Worm (Caenorhabditis elegans) whole organism, L4 larva: ENCODE data around the gene ZK863.1.
"Not testable (repeated sequence)": the region's sequence is repeated elsewhere in the genome, so short reads cannot be mapped to it uniquely, and the experiment has no call there.

Source experiments
- F10B5.3 ChIP-seq: sonication (generic microtip); optimal IDR thresholded peaks from 2 replicates; lab custom pipeline; 2016; ENCODE audit warnings: mild to moderate bottlenecking, missing genetic modification characterization, missing compliant biosample characterization
- F37D6.2 ChIP-seq: sonication (generic microtip); optimal IDR thresholded peaks from 2 replicates; lab custom pipeline; 2016; ENCODE audit warnings: mild to moderate bottlenecking, missing genetic modification characterization, missing compliant biosample characterization
- R02D3.7 ChIP-seq: fragments of 150-350 bp; sonication (generic microtip); optimal IDR thresholded peaks from 3 replicates; lab custom pipeline; 2014; ENCODE audit warnings: missing biosample characterization, missing genetic modification characterization
- Y75B8A.6 ChIP-seq: fragments of 200-800 bp; sonication (Bioruptor generic); IDR thresholded peaks from 2 replicates; pipeline ENCODE4 v1.3.6; 2022; ENCODE audit warnings: missing genetic modification reagents, missing genetic modification characterization, missing compliant biosample characterization
- ZK546.5 ChIP-seq, 2 experiments: sonication (generic microtip); optimal IDR thresholded peaks; 2 replicates each; lab custom pipeline; 2017; ENCODE audit warnings: missing biosample characterization in 2 of 2, missing genetic modification characterization in 2 of 2
- aha-1 ChIP-seq: fragments of 150-350 bp; peaks from one replicate; lab custom pipeline; 2014; ENCODE audit warnings: missing biosample characterization, missing genetic modification characterization
- ceh-20 ChIP-seq: fragments of 200-800 bp; sonication (Bioruptor generic); IDR thresholded peaks from 2 replicates; pipeline ENCODE4 v1.3.6; 2022; ENCODE audit warnings: missing genetic modification reagents, missing genetic modification characterization, missing compliant biosample characterization
- ceh-44 ChIP-seq: fragments of 200-800 bp; sonication (Bioruptor generic); IDR thresholded peaks from 2 replicates; pipeline ENCODE4 v1.3.6; 2022; ENCODE audit warnings: missing genetic modification reagents, missing genetic modification characterization, missing compliant biosample characterization
- ces-1 ChIP-seq: fragments of 150-350 bp; sonication (generic microtip); optimal IDR thresholded peaks from 4 replicates; lab custom pipeline; 2014; ENCODE audit warnings: missing biosample characterization, missing genetic modification reagents, missing genetic modification characterization
- daf-19 ChIP-seq: fragments of 200-800 bp; sonication (Bioruptor generic); conservative IDR thresholded peaks from 2 replicates; pipeline ENCODE4 v1.3.6; 2022; ENCODE audit warnings: missing genetic modification characterization, missing compliant biosample characterization
- dmd-6 ChIP-seq: fragments of 200-800 bp; sonication (Bioruptor generic); IDR thresholded peaks from 2 replicates; pipeline ENCODE4 v1.3.6; 2022; ENCODE audit warnings: missing genetic modification reagents, missing genetic modification characterization, missing compliant biosample characterization
- egl-43 ChIP-seq: fragments of 200-800 bp; sonication (Bioruptor generic); IDR thresholded peaks from 2 replicates; pipeline ENCODE4 v1.3.6; 2022; ENCODE audit warnings: missing genetic modification reagents, missing genetic modification characterization, missing compliant biosample characterization
- fos-1 ChIP-seq: fragments of 150-350 bp; optimal IDR thresholded peaks from 2 replicates; lab custom pipeline; 2014; ENCODE audit warnings: missing biosample characterization, missing genetic modification characterization
- hlh-30 ChIP-seq: sonication (generic microtip); optimal IDR thresholded peaks from 2 replicates; lab custom pipeline; 2017; ENCODE audit warnings: antibody characterized with exemption, mild to moderate bottlenecking, missing genetic modification characterization, missing compliant biosample characterization; ENCODE audit not compliant: insufficient read depth
- hmg-1.1 ChIP-seq: fragments of 200-800 bp; sonication (Bioruptor generic); IDR thresholded peaks from 2 replicates; pipeline ENCODE4 v1.3.6; 2022; ENCODE audit warnings: missing genetic modification reagents, missing genetic modification characterization, missing compliant biosample characterization
- lim-7 ChIP-seq: fragments of 200-800 bp; sonication (Bioruptor generic); IDR thresholded peaks from 2 replicates; pipeline ENCODE4 v1.3.6; 2022; ENCODE audit warnings: missing genetic modification characterization, missing compliant biosample characterization
- lir-3 ChIP-seq: sonication (generic microtip); optimal IDR thresholded peaks from 2 replicates; lab custom pipeline; 2016; ENCODE audit warnings: mild to moderate bottlenecking, missing genetic modification characterization, missing compliant biosample characterization
- nhr-237 ChIP-seq: sonication (generic microtip); optimal IDR thresholded peaks from 2 replicates; lab custom pipeline; 2017; ENCODE audit warnings: missing biosample characterization, missing genetic modification characterization
- nhr-76 ChIP-seq: fragments of 150-350 bp; optimal IDR thresholded peaks from 2 replicates; lab custom pipeline; 2014; ENCODE audit warnings: missing biosample characterization, missing genetic modification characterization
- skn-1 ChIP-seq: fragments of 150-350 bp; optimal IDR thresholded peaks from 2 replicates; lab custom pipeline; 2014; ENCODE audit warnings: missing biosample characterization, missing genetic modification characterization
- spr-3 ChIP-seq: fragments of 200-800 bp; sonication (Bioruptor generic); optimal IDR thresholded peaks from 2 replicates; lab custom pipeline; 2018; ENCODE audit warnings: mild to moderate bottlenecking, missing genetic modification characterization, missing compliant biosample characterization
- unc-62 ChIP-seq, 3 experiments: fragments of 150-350 bp in 1 of 3; sonication (generic microtip); optimal IDR thresholded peaks in 2 of 3; peaks in 1 of 3; 1 replicate in 1 of 3; 2 replicates in 2 of 3; lab custom pipeline; 2014 to 2017; ENCODE audit warnings: missing biosample characterization in 3 of 3, missing genetic modification characterization in 3 of 3, missing genetic modification reagents in 3 of 3, missing genotype in 1 of 3
- vab-7 ChIP-seq: fragments of 200-800 bp; sonication (Bioruptor generic); IDR thresholded peaks from 2 replicates; pipeline ENCODE4 v1.3.6; 2022; ENCODE audit warnings: missing genetic modification reagents, missing genetic modification characterization, missing compliant biosample characterization
- ztf-11 ChIP-seq: fragments of 150-350 bp; optimal IDR thresholded peaks from 2 replicates; lab custom pipeline; 2014; ENCODE audit warnings: missing biosample characterization, missing genetic modification characterization

The ZK863.1 gene

DNA sequence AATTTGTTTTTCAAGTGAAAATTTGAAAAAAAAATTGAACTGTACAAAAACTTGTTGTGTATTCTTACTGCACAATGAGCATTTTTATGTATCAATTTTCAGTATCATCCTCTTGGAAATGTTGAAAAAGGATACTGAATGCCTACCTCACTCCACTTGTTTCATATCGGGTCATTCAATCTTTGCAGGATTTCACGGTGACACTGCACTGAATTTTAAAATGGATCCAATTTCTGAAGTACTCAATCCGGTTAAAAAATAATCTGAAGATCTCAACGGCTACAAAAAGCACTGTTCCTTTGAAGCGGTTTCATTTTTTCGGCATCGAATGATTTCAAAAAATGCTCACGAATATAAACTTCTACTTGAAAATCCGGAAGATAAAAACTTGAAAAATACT lies 32.1 kb downstream of the ZK863.1 start:
- no peak for TF ChIP-seq ztf-11 (tag; lab: Kevin White, UChicago)
- peak; percentile 93 for TF ChIP-seq aha-1 (tag; lab: Kevin White, UChicago)

DNA sequence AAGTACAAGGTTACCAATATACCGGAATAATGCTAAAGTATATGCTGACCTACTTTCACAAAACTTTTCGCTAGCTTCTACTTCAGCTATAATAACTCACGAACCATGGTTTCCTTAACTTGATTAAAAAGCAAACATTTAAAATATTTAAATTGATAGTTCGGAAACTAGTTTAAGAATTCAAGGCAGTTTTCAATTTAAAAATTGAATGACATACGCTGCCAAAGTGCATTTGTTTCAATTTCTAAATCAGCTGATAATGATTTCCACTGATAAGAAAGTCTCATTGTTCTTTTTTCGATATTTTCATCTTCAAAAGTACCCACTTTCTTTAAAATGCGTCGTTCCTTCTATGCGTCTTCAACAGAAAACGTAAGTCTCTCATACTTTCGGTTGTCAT lies 38.9 kb downstream of the ZK863.1 start, which contains the start of gene enpp-1:
Gene enpp-1 (plus strand): TSS at position 301 of the 400 bp plus-strand sequence.
- TF ChIP-seq unc-62 (GFP tag; optimal IDR thresholded peaks at IDR 0.05 in 1 of 2; lab: Kevin White, UChicago): peak in 1 of 2 experiments; percentile 23
- TF ChIP-seq unc-62 (tag; optimal IDR thresholded peaks at IDR 0.05; lab: Kevin White, UChicago): not testable (repeated sequence)

DNA sequence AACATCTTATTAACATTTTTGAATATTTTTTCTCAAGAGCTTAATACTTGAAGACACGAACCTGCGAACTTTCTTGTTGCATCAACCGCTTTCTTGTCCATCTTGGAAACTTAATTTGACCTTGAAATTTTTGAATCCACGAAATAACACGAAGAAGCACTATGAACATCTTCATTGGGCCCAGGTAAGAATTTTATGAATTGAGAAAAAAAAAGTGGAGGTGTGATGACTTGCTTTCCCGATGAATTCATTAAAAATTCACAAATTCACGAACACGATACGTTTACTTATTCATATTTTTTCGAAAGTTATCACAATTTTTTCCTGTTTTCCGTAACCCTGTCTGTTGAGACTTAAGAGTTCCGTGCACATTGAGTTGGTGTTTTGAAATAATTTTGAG lies 39.3 kb downstream of the ZK863.1 start, which contains the start of gene C27A7.6:
Gene C27A7.6 (minus strand): TSS at position 101 of the 400 bp plus-strand sequence.
- not testable (repeated sequence) for TF ChIP-seq R02D3.7 (tag; lab: Kevin White, UChicago); Y75B8A.6; hmg-1.1 (GFP tag; lab: Robert Waterston, UW)

DNA sequence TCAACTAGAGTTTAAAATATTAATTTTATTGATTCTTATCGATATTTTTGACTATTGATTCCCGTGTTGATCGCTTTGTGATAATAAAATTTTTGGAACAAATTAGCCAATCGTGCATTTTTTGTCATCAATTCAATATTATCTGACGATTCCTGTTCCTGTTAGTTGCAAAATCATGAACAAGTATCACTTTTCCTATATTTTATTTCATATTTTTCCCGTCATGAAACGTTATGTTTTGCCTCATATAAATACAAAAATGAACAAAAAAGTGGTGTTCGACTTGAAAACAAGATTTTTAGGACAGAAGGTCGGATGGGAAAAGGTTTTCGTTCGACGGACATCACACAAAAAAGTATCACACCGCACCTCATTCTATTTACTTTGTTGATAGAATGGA lies 48.7 kb downstream of the ZK863.1 start, which contains the start of gene C13C4.6:
Gene C13C4.6 (plus strand): TSS at position 301 of the 400 bp plus-strand sequence.
- TF ChIP-seq F10B5.3 (tag; lab: Kevin White, UChicago) (no peak), nhr-76 (tag; lab: Kevin White, UChicago) (no peak)

DNA sequence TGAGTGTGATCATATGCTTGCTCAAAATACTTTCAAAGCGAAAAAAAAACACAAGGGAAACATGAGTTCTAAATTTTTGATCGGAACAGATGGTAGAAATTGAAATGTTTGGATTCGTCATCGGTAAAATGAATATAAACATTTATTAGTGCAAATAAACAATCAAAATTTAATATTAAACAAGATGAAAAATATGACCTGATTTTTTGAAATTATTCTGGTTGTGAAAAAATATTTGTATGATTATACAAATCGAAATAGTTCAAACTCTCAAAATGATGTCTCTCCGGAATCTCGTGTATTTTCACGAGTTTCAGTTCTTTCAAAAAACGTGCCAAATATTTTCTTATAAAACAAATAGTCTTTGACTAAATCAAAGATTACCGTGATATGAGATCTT lies 49.6 kb downstream of the ZK863.1 start, which contains the start of gene C13C4.7:
Gene C13C4.7 (minus strand): TSS at position 101 of the 400 bp plus-strand sequence.
- TF ChIP-seq Y75B8A.6 (no peak), hlh-30 (no peak), ceh-20 (GFP tag; lab: Robert Waterston, UW) (no peak), dmd-6 (GFP tag; lab: Robert Waterston, UW) (no peak), daf-19 (GFP tag; lab: Robert Waterston, UW) (no peak), vab-7 (GFP tag; lab: Robert Waterston, UW) (no peak), F37D6.2 (no peak), ces-1 (no peak), egl-43 (no peak), fos-1 (no peak), skn-1 (tag; lab: Kevin White, UChicago) (no peak), lim-7 (GFP tag; lab: Robert Waterston, UW) (no peak), ceh-44 (GFP tag; lab: Robert Waterston, UW) (no peak), nhr-237 (no peak), spr-3 (no peak), lir-3 (tag; lab: Kevin White, UChicago) (no peak), ZK546.5 (tag; optimal IDR thresholded peaks at IDR 0.05; lab: Kevin White, UChicago) (no peak)
